Worm (Caenorhabditis elegans) whole organism, early embryonic: ENCODE data around the gene ZK1240.2.

Experiments
- B0310.2 ChIP-seq: sonication (generic microtip); optimal IDR thresholded peaks from 2 replicates; lab custom pipeline; 2016; ENCODE audit warnings: mild to moderate bottlenecking, missing genetic modification characterization, missing compliant biosample characterization
- F13C5.2 ChIP-seq: sonication (generic microtip); optimal IDR thresholded peaks from 2 replicates; lab custom pipeline; 2017; ENCODE audit warnings: mild to moderate bottlenecking, missing genetic modification characterization, inconsistent platforms, missing compliant biosample characterization
- aly-1 ChIP-seq: sonication (generic microtip); optimal IDR thresholded peaks from 2 replicates; lab custom pipeline; 2016; ENCODE audit warnings: missing genetic modification characterization, missing compliant biosample characterization
- ama-1 ChIP-seq: fragments of 150-350 bp; optimal IDR thresholded peaks from 2 replicates; lab custom pipeline; 2014
- ceh-13 ChIP-seq: fragments of 200-800 bp; sonication (Bioruptor generic); optimal IDR thresholded peaks from 2 replicates; lab custom pipeline; 2018; ENCODE audit warnings: mild to moderate bottlenecking, missing genetic modification characterization, missing compliant biosample characterization
- ceh-36 ChIP-seq: sonication (generic microtip); optimal IDR thresholded peaks from 2 replicates; lab custom pipeline; 2016; ENCODE audit warnings: missing genetic modification characterization, inconsistent platforms, missing compliant biosample characterization
- ets-7 ChIP-seq: sonication (generic microtip); optimal IDR thresholded peaks from 2 replicates; lab custom pipeline; 2016; ENCODE audit warnings: missing genotype, missing genetic modification characterization, missing compliant biosample characterization
- flt-1 ChIP-seq: fragments of 200-800 bp; sonication (Bioruptor generic); IDR thresholded peaks from 2 replicates; pipeline ENCODE4 v1.3.6; 2022; ENCODE audit warnings: missing genetic modification characterization, missing compliant biosample characterization
- hmbx-1 ChIP-seq: sonication (generic microtip); optimal IDR thresholded peaks from 2 replicates; lab custom pipeline; 2016; ENCODE audit warnings: mild to moderate bottlenecking, missing genetic modification characterization, missing compliant biosample characterization
- hmg-4 ChIP-seq: fragments of 200-800 bp; sonication (Bioruptor generic); optimal IDR thresholded peaks from 2 replicates; lab custom pipeline; 2018; ENCODE audit warnings: mild to moderate bottlenecking, missing genetic modification characterization, missing compliant biosample characterization
- hnd-1 ChIP-seq: sonication (generic microtip); optimal IDR thresholded peaks from 2 replicates; lab custom pipeline; 2016; ENCODE audit warnings: missing genetic modification characterization, missing compliant biosample characterization
- pes-1 ChIP-seq: fragments of 200-800 bp; sonication (Bioruptor generic); IDR thresholded peaks from 2 replicates; pipeline ENCODE4 v1.3.6; 2022; ENCODE audit warnings: missing genetic modification reagents, missing genetic modification characterization, missing compliant biosample characterization
- scrt-1 ChIP-seq: fragments of 200-800 bp; sonication (Bioruptor generic); IDR thresholded peaks from 2 replicates; pipeline ENCODE4 v1.3.6; 2022; ENCODE audit warnings: missing genetic modification characterization, missing compliant biosample characterization
- sea-1 ChIP-seq: fragments of 200-800 bp; sonication (Bioruptor generic); conservative IDR thresholded peaks from 2 replicates; pipeline ENCODE4 v1.3.6; 2022; ENCODE audit warnings: missing genetic modification characterization, missing compliant biosample characterization
- tbx-11 ChIP-seq: fragments of 200-800 bp; sonication (Bioruptor generic); IDR thresholded peaks from 2 replicates; pipeline ENCODE4 v1.3.6; 2022; ENCODE audit warnings: missing genetic modification characterization, missing compliant biosample characterization
- tbx-37 ChIP-seq: fragments of 200-800 bp; sonication (Bioruptor generic); conservative IDR thresholded peaks from 2 replicates; pipeline ENCODE4 v1.3.6; 2022; ENCODE audit warnings: missing genetic modification reagents, missing genetic modification characterization, missing compliant biosample characterization
- tra-4 ChIP-seq: sonication (generic microtip); optimal IDR thresholded peaks from 2 replicates; lab custom pipeline; 2017; ENCODE audit warnings: missing genetic modification characterization, missing compliant biosample characterization

ZK1240.2 gene

ce11 chrII:2340974-2341373 is 17.8 kb downstream of the ZK1240.2 start:
- TF ChIP-seq ceh-36 (tag; lab: Kevin White, UChicago) (no peak), F13C5.2 (tag; lab: Kevin White, UChicago) (peak; percentile 15)

- no peak for TF ChIP-seq hnd-1 (tag; lab: Kevin White, UChicago)
- no peak for TF ChIP-seq F13C5.2 (tag; lab: Kevin White, UChicago)
- TF ChIP-seq hmbx-1 (tag; lab: Kevin White, UChicago) = no peak
Measured at ce11 chrII:2341515-2341914, 18.3 kb downstream of the ZK1240.2 start, which contains the start of gene enri-1. enri-1 (minus strand) TSS chrII:2341615.

- no peak for TF ChIP-seq tbx-11
- no peak for TF ChIP-seq ceh-36 (tag; lab: Kevin White, UChicago)
- no peak for TF ChIP-seq sea-1 (GFP tag; lab: Robert Waterston, UW)
- no peak for TF ChIP-seq hnd-1 (tag; lab: Kevin White, UChicago)
- no peak for TF ChIP-seq aly-1
- TF ChIP-seq pes-1 (GFP tag; lab: Robert Waterston, UW) = no peak
- TF ChIP-seq tbx-37 = no peak
- no peak for TF ChIP-seq flt-1 (GFP tag; lab: Robert Waterston, UW)
- no peak for TF ChIP-seq hmg-4 (GFP tag; lab: Kevin White, UChicago)
- no peak for TF ChIP-seq ceh-13
- TF ChIP-seq B0310.2 (tag; lab: Kevin White, UChicago) = no peak
- TF ChIP-seq scrt-1 = no peak
- TF ChIP-seq ama-1 (lab: Kevin White, UChicago) = no peak
Measured at ce11 chrII:2342004-2342479, 18.9 kb downstream of the ZK1240.2 start, which contains the start of gene F43C11.6. F43C11.6 (plus strand) TSS chrII:2342429.

ce11 chrII:2346672-2347071 is 23.5 kb downstream of the ZK1240.2 start, which contains the start of gene F43C11.4:
F43C11.4 (plus strand) TSS chrII:2346972.
- TF ChIP-seq hnd-1 (tag; lab: Kevin White, UChicago) (no peak), B0310.2 (tag; lab: Kevin White, UChicago) (no peak), ceh-13 (no peak), aly-1 (no peak), F13C5.2 (tag; lab: Kevin White, UChicago) (no peak), tbx-11 (no peak), tbx-37 (no peak), flt-1 (GFP tag; lab: Robert Waterston, UW) (no peak)

DNA sequence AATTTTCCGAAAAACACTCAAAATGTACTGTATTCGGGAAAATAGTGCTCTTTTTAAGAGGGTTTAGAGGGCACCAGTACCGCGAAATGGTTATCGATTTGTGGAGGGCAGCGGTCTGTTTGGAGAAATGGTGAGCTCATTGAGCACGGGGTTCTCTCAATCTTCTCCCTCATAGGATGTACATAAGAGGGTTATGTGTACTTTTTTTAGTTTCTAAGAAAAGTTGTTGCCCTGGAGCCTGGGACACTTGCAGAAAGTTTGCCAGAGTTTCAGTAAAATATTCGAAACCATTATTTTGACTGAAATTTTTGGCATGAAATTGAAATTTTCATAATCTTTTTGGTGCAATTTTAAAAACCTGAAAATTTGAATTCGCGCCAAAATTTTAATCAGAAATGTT is 29.4 kb downstream of the ZK1240.2 start, which contains the start of gene F43C11.10:
TSS of gene F43C11.10 (minus strand) at position 101 of the 400 bp plus-strand sequence.
- no peak for TF ChIP-seq tra-4 (tag; lab: Kevin White, UChicago)
- no peak for TF ChIP-seq hnd-1 (tag; lab: Kevin White, UChicago)

DNA sequence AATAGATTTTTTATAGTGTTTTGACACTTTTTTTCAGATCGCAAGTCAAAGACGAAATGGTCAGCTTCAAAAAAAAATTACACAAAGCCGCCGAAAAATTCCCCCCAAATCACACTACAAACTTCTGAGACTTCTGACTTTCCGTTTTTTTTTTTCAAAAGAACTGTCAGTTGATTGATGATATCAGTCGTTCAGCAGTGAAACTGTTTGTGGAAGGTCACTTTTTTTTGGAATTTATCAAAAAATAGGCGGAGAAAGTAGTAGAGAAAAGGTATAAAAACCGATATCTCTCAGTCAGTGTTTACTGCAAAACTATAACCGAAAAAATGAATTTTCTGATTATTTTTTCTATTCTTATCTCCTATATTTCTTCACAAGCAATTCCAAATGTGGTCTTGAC is 29.8 kb downstream of the ZK1240.2 start, which contains the start of gene F43C11.3:
TSS of gene F43C11.3 (plus strand) at position 301 of the 400 bp plus-strand sequence.
- TF ChIP-seq sea-1 (GFP tag; lab: Robert Waterston, UW) = no peak
- no peak for TF ChIP-seq tra-4 (tag; lab: Kevin White, UChicago)
- TF ChIP-seq pes-1 (GFP tag; lab: Robert Waterston, UW) = no peak
- TF ChIP-seq scrt-1 = no peak
- TF ChIP-seq ets-7 = no peak
- no peak for TF ChIP-seq hmbx-1 (tag; lab: Kevin White, UChicago)
- TF ChIP-seq ceh-36 (tag; lab: Kevin White, UChicago) = no peak
- no peak for TF ChIP-seq flt-1 (GFP tag; lab: Robert Waterston, UW)
- no peak for TF ChIP-seq aly-1

DNA sequence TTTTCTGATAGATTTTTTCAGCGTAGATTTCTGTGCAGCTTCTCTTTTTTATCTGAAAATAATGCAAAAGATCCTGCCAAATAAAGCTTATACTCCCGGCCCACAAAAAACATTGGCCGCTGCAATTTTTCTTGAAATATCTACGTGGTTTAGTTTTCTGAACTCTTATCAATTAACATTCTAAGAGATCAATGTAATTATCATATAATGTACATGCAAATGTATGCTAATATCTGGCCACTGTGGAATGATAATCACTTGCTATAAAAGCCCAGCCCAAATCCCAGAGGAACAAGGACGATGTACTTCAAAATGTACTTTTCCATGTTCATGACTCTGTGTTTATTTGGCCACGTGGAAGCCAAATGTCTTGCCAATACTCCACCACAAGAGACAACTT is 31.3 kb downstream of the ZK1240.2 start, which contains the start of gene F43C11.2:
TSS of gene F43C11.2 (plus strand) at position 301 of the 400 bp plus-strand sequence.
- TF ChIP-seq tra-4 (tag; lab: Kevin White, UChicago) (no peak), ets-7 (no peak), flt-1 (GFP tag; lab: Robert Waterston, UW) (no peak)

ce11 chrII:2356795-2357194 is 33.6 kb downstream of the ZK1240.2 start, which contains the start of gene F43C11.1:
F43C11.1 (plus strand) TSS chrII:2357095.
- no peak for TF ChIP-seq tra-4 (tag; lab: Kevin White, UChicago)
- TF ChIP-seq hmbx-1 (tag; lab: Kevin White, UChicago) = no peak
- no peak for TF ChIP-seq F13C5.2 (tag; lab: Kevin White, UChicago)
- TF ChIP-seq ceh-13 = no peak
- no peak for TF ChIP-seq pes-1 (GFP tag; lab: Robert Waterston, UW)
- TF ChIP-seq ets-7 = no peak
- TF ChIP-seq ama-1 (lab: Kevin White, UChicago) = no peak
- no peak for TF ChIP-seq tbx-11
- no peak for TF ChIP-seq tbx-37
- TF ChIP-seq sea-1 (GFP tag; lab: Robert Waterston, UW) = no peak
- TF ChIP-seq hmg-4 (GFP tag; lab: Kevin White, UChicago) = no peak
- TF ChIP-seq aly-1 = no peak
- no peak for TF ChIP-seq B0310.2 (tag; lab: Kevin White, UChicago)
- no peak for TF ChIP-seq flt-1 (GFP tag; lab: Robert Waterston, UW)
- TF ChIP-seq hnd-1 (tag; lab: Kevin White, UChicago) = no peak
- no peak for TF ChIP-seq scrt-1

- no peak for TF ChIP-seq flt-1 (GFP tag; lab: Robert Waterston, UW)
- TF ChIP-seq ets-7 = no peak
- no peak for TF ChIP-seq scrt-1
- TF ChIP-seq ceh-13 = no peak
- TF ChIP-seq tra-4 (tag; lab: Kevin White, UChicago) = no peak
- TF ChIP-seq hmbx-1 (tag; lab: Kevin White, UChicago) = no peak
- TF ChIP-seq aly-1 = no peak
- TF ChIP-seq tbx-37 = no peak
Measured at ce11 chrII:2359965-2360364, 36.8 kb downstream of the ZK1240.2 start, which contains the start of gene F43C11.16. F43C11.16 (minus strand) TSS chrII:2360065.
